Fruit fly (Drosophila melanogaster): ENCODE data around the gene Spase22-23.

Spase22-23 gene

dm6 chr3R:24188619-24189018 lies 41.2 kb downstream of the Spase22-23 start, which contains the start of gene CG5515 (continued):
- TF ChIP-seq sc (optimal IDR thresholded peaks at IDR 0.05), result no peak
- peak; percentile 20 for TF ChIP-seq sc (GFP tag; optimal IDR thresholded peaks at IDR 0.05)
- no peak for TF ChIP-seq br (optimal IDR thresholded peaks at IDR 0.05)
- no peak for TF ChIP-seq CG4360 (GFP tag; IDR thresholded peaks at IDR 0.05)
- TF ChIP-seq CG9215 (GFP tag; IDR thresholded peaks at IDR 0.05), result peak; percentile 64
- peak; percentile 34; the same call in 1 of the 3 replicates for TF ChIP-seq jigr1 (GFP tag; IDR thresholded peaks at IDR 0.05)
- no peak for TF ChIP-seq crol (GFP tag; IDR thresholded peaks at IDR 0.05)
- TF ChIP-seq CG16779 (GFP tag; IDR thresholded peaks at IDR 0.05), result no peak
- peak; percentile 73 for TF ChIP-seq gro (GFP tag; optimal IDR thresholded peaks at IDR 0.05)
- peak; percentile 36; the same call in 1 of the 2 replicates for TF ChIP-seq ro (GFP tag; IDR thresholded peaks at IDR 0.05)
- TF ChIP-seq gfzf (GFP tag; optimal IDR thresholded peaks at IDR 0.05), result peak; percentile 42
- TF ChIP-seq sens (GFP tag), result peak; percentile 96
- TF ChIP-seq Dfd (GFP tag; optimal IDR thresholded peaks at IDR 0.05), result no peak
- no peak for TF ChIP-seq CG3065 (GFP tag; optimal IDR thresholded peaks at IDR 0.05)
- TF ChIP-seq CG11085 (GFP tag; IDR thresholded peaks at IDR 0.05), result peak; percentile 69
- peak; percentile 75 for TF ChIP-seq B-H2 (GFP tag; optimal IDR thresholded peaks at IDR 0.05)
- TF ChIP-seq da (GFP tag; optimal IDR thresholded peaks at IDR 0.05), result peak; percentile 44
- TF ChIP-seq zen2 (GFP tag; IDR thresholded peaks at IDR 0.05; ENCODE audit: partially characterized antibody), result no peak; the same call in 2 of the 3 replicates
- TF ChIP-seq prd (optimal IDR thresholded peaks at IDR 0.05), result no peak
- peak; percentile 84 for TF ChIP-seq prd (GFP tag; IDR thresholded peaks at IDR 0.05)
- TF ChIP-seq CG3838 (GFP tag; optimal IDR thresholded peaks at IDR 0.05), result no peak
- peak; percentile 68 for TF ChIP-seq CG4424 (GFP tag; optimal IDR thresholded peaks at IDR 0.05)
- TF ChIP-seq CG10366 (GFP tag; IDR thresholded peaks at IDR 0.05), result peak; percentile 88
- TF ChIP-seq CG6272 (GFP tag; IDR thresholded peaks at IDR 0.05), result peak; percentile 80
- no peak for TF ChIP-seq h (optimal IDR thresholded peaks at IDR 0.05)
- TF ChIP-seq fru (optimal IDR thresholded peaks at IDR 0.05), result no peak
- peak; percentile 87 for TF ChIP-seq lmd (GFP tag; IDR thresholded peaks at IDR 0.05)
- TF ChIP-seq CG9932 (GFP tag; IDR thresholded peaks at IDR 0.05), result peak; percentile 88
- TF ChIP-seq Bteb2 (GFP tag; optimal IDR thresholded peaks at IDR 0.05), result peak; percentile 84
- TF ChIP-seq fd3F (GFP tag; optimal IDR thresholded peaks at IDR 0.05), result peak; percentile 68
- TF ChIP-seq CG10462 (GFP tag; optimal IDR thresholded peaks at IDR 0.05), result no peak
- peak; percentile 43 for TF ChIP-seq oc (tag; optimal IDR thresholded peaks at IDR 0.05)
- TF ChIP-seq klu (GFP tag; IDR thresholded peaks at IDR 0.05), result peak; percentile 51; the same call in 1 of the 2 replicates
- peak; percentile 75 for TF ChIP-seq Drgx (GFP tag; IDR thresholded peaks at IDR 0.05)
- TF ChIP-seq unpg (GFP tag; optimal IDR thresholded peaks at IDR 0.05), result peak; percentile 73
- TF ChIP-seq CG12769 (tag; optimal IDR thresholded peaks at IDR 0.05), result peak; percentile 75
- no peak for TF ChIP-seq Awh (GFP tag; IDR thresholded peaks at IDR 0.05)
- peak; percentile 38 for TF ChIP-seq gcm2 (GFP tag; optimal IDR thresholded peaks at IDR 0.05)
- TF ChIP-seq Lpt (GFP tag; optimal IDR thresholded peaks at IDR 0.05), result no peak
- peak; percentile 76 for TF ChIP-seq Mes4 (GFP tag; optimal IDR thresholded peaks at IDR 0.05)
- peak; percentile 50 for TF ChIP-seq CG1233 (GFP tag; optimal IDR thresholded peaks at IDR 0.05)
- no peak for TF ChIP-seq danr (GFP tag; IDR thresholded peaks at IDR 0.05)
- peak; percentile 54 for TF ChIP-seq trem (tag; optimal IDR thresholded peaks at IDR 0.05)
- TF ChIP-seq D (optimal IDR thresholded peaks at IDR 0.05), result no peak
- TF ChIP-seq D (GFP tag; optimal IDR thresholded peaks at IDR 0.05), result peak; percentile 30
- peak; percentile 84 for TF ChIP-seq CG14710 (tag; optimal IDR thresholded peaks at IDR 0.05)
- TF ChIP-seq tna (GFP tag; IDR thresholded peaks at IDR 0.05; ENCODE audit: partially characterized antibody), result peak; percentile 81
- peak; percentile 9 for TF ChIP-seq CG7987 (GFP tag; optimal IDR thresholded peaks at IDR 0.05)
- TF ChIP-seq Doc3 (GFP tag; IDR thresholded peaks at IDR 0.05; ENCODE audit: partially characterized antibody), result peak; percentile 58; the same call in 1 of the 3 replicates
- peak; percentile 88 for TF ChIP-seq MBD-R2 (GFP tag; IDR thresholded peaks at IDR 0.05)
- no peak for TF ChIP-seq CG10431 (GFP tag; optimal IDR thresholded peaks at IDR 0.05)
- peak; percentile 73 to 79 for TF ChIP-seq chif (GFP tag; optimal IDR thresholded peaks at IDR 0.05)
- no peak for TF ChIP-seq HLHmδ (GFP tag; optimal IDR thresholded peaks at IDR 0.05)
- TF ChIP-seq sqz (GFP tag; optimal IDR thresholded peaks at IDR 0.05), result no peak
